Fruit fly (Drosophila melanogaster) whole organism, embryonic: Measurements from ENCODE around the gene CG31883.
A peak's percentile ranks its signal among the peaks of the same experiment; 100 is the strongest.

Experiments used
- CG12744 ChIP-seq: fragments of 200-800 bp; sonication (Bioruptor generic); optimal IDR thresholded peaks from 2 replicates; lab custom pipeline; 2016; ENCODE audit warnings: missing biosample characterization, missing genetic modification characterization
- CG12942 ChIP-seq: fragments of 200-800 bp; sonication (Bioruptor generic); optimal IDR thresholded peaks from 3 replicates; lab custom pipeline; 2016; ENCODE audit warnings: missing biosample characterization, missing genetic modification characterization
- CG13287 ChIP-seq: fragments of 200-800 bp; sonication (Bioruptor generic); IDR thresholded peaks from 2 replicates; pipeline ENCODE4 v1.3.6; 2022; ENCODE audit warnings: missing biosample characterization, missing genetic modification characterization; ENCODE audit not compliant: partially characterized antibody
- CG13894 ChIP-seq: fragments of 200-800 bp; sonication (Bioruptor generic); optimal IDR thresholded peaks from 3 replicates; lab custom pipeline; 2018; ENCODE audit warnings: missing biosample characterization, mild to moderate bottlenecking, missing genetic modification characterization, moderate library complexity
- CG14014 ChIP-seq: fragments of 200-800 bp; sonication (Bioruptor generic); IDR thresholded peaks from 2 replicates; pipeline ENCODE4 v1.3.6; 2022; ENCODE audit warnings: missing biosample characterization, missing genetic modification characterization
- CG14860 ChIP-seq: fragments of 200-800 bp; sonication (Bioruptor generic); IDR thresholded peaks from 3 replicates; pipeline ENCODE4 v1.3.6; 2022; ENCODE audit warnings: missing biosample characterization, missing genetic modification characterization; ENCODE audit not compliant: partially characterized antibody
- CG15269 ChIP-seq: fragments of 200-800 bp; sonication (Bioruptor generic); optimal IDR thresholded peaks from 2 replicates; lab custom pipeline; 2018; ENCODE audit warnings: missing biosample characterization, mild to moderate bottlenecking, missing genetic modification characterization, moderate library complexity
- CG15696 ChIP-seq: fragments of 200-800 bp; sonication (Bioruptor generic); optimal IDR thresholded peaks from 2 replicates; lab custom pipeline; 2019; ENCODE audit warnings: missing biosample characterization, mild to moderate bottlenecking, missing genetic modification characterization, moderate library complexity
- CG1603 ChIP-seq: fragments of 200-800 bp; sonication (Bioruptor generic); optimal IDR thresholded peaks from 2 replicates; lab custom pipeline; 2019; ENCODE audit warnings: missing biosample characterization, mild to moderate bottlenecking, missing genetic modification characterization, moderate library complexity
- CG17385 ChIP-seq: fragments of 200-800 bp; sonication (Bioruptor generic); optimal IDR thresholded peaks from 3 replicates; lab custom pipeline; 2018; ENCODE audit warnings: missing biosample characterization, mild to moderate bottlenecking, missing genetic modification characterization
- CG17802 ChIP-seq: fragments of 200-800 bp; sonication (Bioruptor generic); optimal IDR thresholded peaks from 2 replicates; lab custom pipeline; 2018; ENCODE audit warnings: missing biosample characterization, mild to moderate bottlenecking, missing genetic modification characterization, moderate library complexity
- CG2116 ChIP-seq: fragments of 200-800 bp; sonication (Bioruptor generic); optimal IDR thresholded peaks from 3 replicates; lab custom pipeline; 2018; ENCODE audit warnings: missing biosample characterization, mild to moderate bottlenecking, missing genetic modification characterization
- CG2120 ChIP-seq: fragments of 200-800 bp; sonication (Bioruptor generic); optimal IDR thresholded peaks from 3 replicates; lab custom pipeline; 2016; ENCODE audit warnings: missing biosample characterization, missing genetic modification characterization
- CG30431 ChIP-seq: fragments of 200-800 bp; sonication (Bioruptor generic); optimal IDR thresholded peaks from 2 replicates; lab custom pipeline; 2017; ENCODE audit warnings: missing biosample characterization, missing genetic modification characterization
- CG31224 ChIP-seq: fragments of 200-800 bp; sonication (Bioruptor generic); IDR thresholded peaks from 2 replicates; pipeline ENCODE4 v1.3.6; 2022; ENCODE audit warnings: missing biosample characterization, missing genetic modification characterization
- CG3163 ChIP-seq: fragments of 200-800 bp; sonication (Bioruptor generic); optimal IDR thresholded peaks from 3 replicates; lab custom pipeline; 2016; ENCODE audit warnings: missing biosample characterization, missing genetic modification characterization
- CG34422 ChIP-seq: fragments of 200-800 bp; sonication (Bioruptor generic); IDR thresholded peaks from 3 replicates; pipeline ENCODE4 v1.3.6; 2022; ENCODE audit warnings: missing biosample characterization, missing genetic modification characterization
- CG3726 ChIP-seq: fragments of 200-800 bp; sonication (Bioruptor generic); IDR thresholded peaks from 3 replicates; pipeline ENCODE4, ENCODE4 v1.3.6; 2022; ENCODE audit warnings: missing biosample characterization, missing genetic modification characterization
- CG4404 ChIP-seq: fragments of 200-800 bp; sonication (Bioruptor generic); IDR thresholded peaks from 2 replicates; pipeline ENCODE4 v1.3.6; 2022; ENCODE audit warnings: missing biosample characterization, missing genetic modification characterization
- CG4820 ChIP-seq: fragments of 200-800 bp; sonication (Bioruptor generic); optimal IDR thresholded peaks from 3 replicates; lab custom pipeline; 2016; ENCODE audit warnings: missing biosample characterization, missing genetic modification characterization
- CG6175 ChIP-seq: fragments of 200-800 bp; sonication (Bioruptor generic); IDR thresholded peaks from 3 replicates; pipeline ENCODE4 v1.3.6; 2022; ENCODE audit warnings: missing biosample characterization, missing genetic modification characterization
- CG6272 ChIP-seq: fragments of 200-800 bp; sonication (Bioruptor generic); IDR thresholded peaks from 2 replicates; pipeline ENCODE4 v1.3.6; 2022; ENCODE audit warnings: missing biosample characterization, missing genetic modification characterization
- CG6765 ChIP-seq: fragments of 200-800 bp; sonication (Bioruptor generic); optimal IDR thresholded peaks from 3 replicates; lab custom pipeline; 2017; ENCODE audit warnings: missing biosample characterization, mild to moderate bottlenecking, missing genetic modification characterization
- CG7271 ChIP-seq: fragments of 200-800 bp; sonication (Bioruptor generic); optimal IDR thresholded peaks from 2 replicates; lab custom pipeline; 2018; ENCODE audit warnings: missing biosample characterization, mild to moderate bottlenecking, missing genetic modification characterization, moderate library complexity
- CG7839 ChIP-seq: fragments of 200-800 bp; sonication (Bioruptor generic); optimal IDR thresholded peaks from 3 replicates; lab custom pipeline; 2018; ENCODE audit warnings: missing biosample characterization, mild to moderate bottlenecking, missing genetic modification characterization, moderate library complexity
- CG8388 ChIP-seq: fragments of 200-800 bp; sonication (Bioruptor generic); optimal IDR thresholded peaks from 2 replicates; lab custom pipeline; 2019; ENCODE audit warnings: missing biosample characterization, mild to moderate bottlenecking, missing genetic modification characterization, moderate library complexity
- CG8944 ChIP-seq: fragments of 200-800 bp; sonication (Bioruptor generic); optimal IDR thresholded peaks from 3 replicates; lab custom pipeline; 2016; ENCODE audit warnings: missing biosample characterization, missing genetic modification characterization
- CG9215 ChIP-seq: fragments of 200-800 bp; sonication (Bioruptor generic); IDR thresholded peaks from 2 replicates; pipeline ENCODE4 v1.3.6; 2022; ENCODE audit warnings: missing biosample characterization, missing genetic modification characterization
- CHES-1-like ChIP-seq: fragments of 200-800 bp; sonication (Bioruptor generic); optimal IDR thresholded peaks from 2 replicates; lab custom pipeline; 2016; ENCODE audit warnings: missing biosample characterization, missing genetic modification characterization
- Chrac-16 ChIP-seq: fragments of 200-800 bp; sonication (Bioruptor generic); optimal IDR thresholded peaks from 3 replicates; lab custom pipeline; 2016; ENCODE audit warnings: missing biosample characterization, missing genetic modification characterization
- Ets97D ChIP-seq: fragments of 200-800 bp; sonication (Bioruptor generic); optimal IDR thresholded peaks from 3 replicates; lab custom pipeline; 2016; ENCODE audit warnings: missing biosample characterization, missing genetic modification characterization
- HLH4C ChIP-seq: fragments of 200-800 bp; sonication (Bioruptor generic); IDR thresholded peaks from 3 replicates; pipeline ENCODE4 v1.3.6; 2022; ENCODE audit warnings: missing biosample characterization, missing genetic modification characterization; ENCODE audit not compliant: partially characterized antibody
- Hand ChIP-seq: fragments of 200-800 bp; sonication (Bioruptor generic); optimal IDR thresholded peaks from 2 replicates; lab custom pipeline; 2017; ENCODE audit warnings: mild to moderate bottlenecking, missing biosample characterization, missing genetic modification reagents, missing genetic modification characterization
- NC2β ChIP-seq: fragments of 200-800 bp; sonication (Bioruptor generic); optimal IDR thresholded peaks from 2 replicates; lab custom pipeline; 2016; ENCODE audit warnings: missing biosample characterization, missing genetic modification characterization
- Ptx1 ChIP-seq: fragments of 200-800 bp; sonication (Bioruptor generic); IDR thresholded peaks from 2 replicates; pipeline ENCODE4 v1.3.6; 2022; ENCODE audit warnings: missing biosample characterization, missing genetic modification characterization
- Sox102F ChIP-seq: fragments of 200-800 bp; sonication (Bioruptor generic); optimal IDR thresholded peaks from 2 replicates; lab custom pipeline; 2018; ENCODE audit warnings: missing biosample characterization, mild to moderate bottlenecking, missing genetic modification characterization, moderate library complexity
- Taf1 ChIP-seq: fragments of 200-800 bp; sonication (Bioruptor generic); IDR thresholded peaks from 2 replicates; pipeline ENCODE4 v1.3.6; 2022; ENCODE audit warnings: missing biosample characterization, missing genetic modification characterization
- Xbp1 ChIP-seq: fragments of 200-800 bp; sonication (Bioruptor generic); optimal IDR thresholded peaks from 3 replicates; lab custom pipeline; 2016; ENCODE audit warnings: missing biosample characterization, mild to moderate bottlenecking, missing genetic modification characterization
- al ChIP-seq: fragments of 200-800 bp; sonication (Bioruptor generic); IDR thresholded peaks from 2 replicates; pipeline ENCODE4 v1.3.6; 2022; ENCODE audit warnings: missing biosample characterization, missing genetic modification characterization
- ap ChIP-seq: fragments of 200-800 bp; sonication (Bioruptor generic); IDR thresholded peaks from 2 replicates; pipeline ENCODE4 v1.3.6; 2022; ENCODE audit warnings: missing biosample characterization, missing genetic modification characterization
- cas ChIP-seq: fragments of 200-800 bp; sonication (Bioruptor generic); IDR thresholded peaks from 2 replicates; pipeline ENCODE4 v1.3.6; 2022; ENCODE audit warnings: missing biosample characterization, missing genetic modification characterization
- ham ChIP-seq: fragments of 200-800 bp; sonication (Bioruptor generic); IDR thresholded peaks from 2 replicates; pipeline ENCODE4 v1.3.6; 2022; ENCODE audit warnings: missing biosample characterization, missing genetic modification characterization
- nerfin-1 ChIP-seq: fragments of 200-800 bp; sonication (Bioruptor generic); optimal IDR thresholded peaks from 3 replicates; lab custom pipeline; 2019; ENCODE audit warnings: missing biosample characterization, mild to moderate bottlenecking, missing genetic modification characterization, moderate library complexity
- oc ChIP-seq: fragments of 200-800 bp; sonication (Bioruptor generic); optimal IDR thresholded peaks from 2 replicates; lab custom pipeline; 2018; ENCODE audit warnings: missing biosample characterization, mild to moderate bottlenecking, missing genetic modification characterization, moderate library complexity
- pb ChIP-seq: fragments of 200-800 bp; sonication (Bioruptor generic); optimal IDR thresholded peaks from 3 replicates; lab custom pipeline; 2016; ENCODE audit warnings: missing biosample characterization, missing genetic modification characterization
- repo ChIP-seq: fragments of 200-800 bp; sonication (Bioruptor generic); optimal IDR thresholded peaks from 2 replicates; lab custom pipeline; 2016; ENCODE audit warnings: missing biosample characterization, missing genetic modification characterization
- ro ChIP-seq: fragments of 200-800 bp; sonication (Bioruptor generic); IDR thresholded peaks from 2 replicates; pipeline ENCODE4 v1.3.6; 2022; ENCODE audit warnings: missing biosample characterization, missing genetic modification characterization
- schlank ChIP-seq: fragments of 200-800 bp; sonication (Bioruptor generic); optimal IDR thresholded peaks from 2 replicates; lab custom pipeline; 2018; ENCODE audit warnings: missing biosample characterization, mild to moderate bottlenecking, missing genetic modification characterization
- sd ChIP-seq: fragments of 200-800 bp; sonication (Bioruptor generic); optimal IDR thresholded peaks from 3 replicates; lab custom pipeline; 2018; ENCODE audit warnings: missing biosample characterization, mild to moderate bottlenecking, missing genetic modification characterization, moderate library complexity
- trh ChIP-seq: fragments of 200-800 bp; sonication (Bioruptor generic); optimal IDR thresholded peaks from 2 replicates; lab custom pipeline; 2016; ENCODE audit warnings: missing biosample characterization, missing genetic modification characterization

CG31883 gene

dm6 chr2L:9494663-9495417, 33.5 kb upstream of the CG31883 start, which contains the start of gene Gdi (continued):
- TF ChIP-seq CG6765 (GFP tag; lab: Kevin White, UChicago) (no peak), CG7271 (tag; lab: Kevin White, UChicago) (no peak), al (GFP tag; lab: Robert Waterston, UW) (no peak), CG13894 (peak; percentile 13), CG2120 (GFP tag; lab: Kevin White, UChicago) (peak; percentile 47), sd (no peak), CG7839 (peak; percentile 25), CG15269 (peak; percentile 13), Ptx1 (GFP tag; lab: Robert Waterston, UW) (no peak), CHES-1-like (peak; percentile 19), CG1603 (tag; lab: Kevin White, UChicago) (peak; percentile 65), oc (no peak), Sox102F (GFP tag; lab: Kevin White, UChicago) (peak; percentile 23), CG14014 (GFP tag; lab: Robert Waterston, UW) (peak; percentile 26; the same call in 1 of the 2 replicates), CG3726 (GFP tag; lab: Robert Waterston, UW) (no peak), CG3163 (GFP tag; lab: Kevin White, UChicago) (no peak), CG9215 (GFP tag; lab: Robert Waterston, UW) (0 out of 2 replicates have a peak, but pooled peaks have one; percentile 15), HLH4C (GFP tag; lab: Robert Waterston, UW) (peak; percentile 28; the same call in 1 of the 3 replicates), ap (GFP tag; lab: Robert Waterston, UW) (no peak), ham (GFP tag; lab: Robert Waterston, UW) (no peak), ro (no peak), trh (GFP tag; lab: Kevin White, UChicago) (no peak), CG6272 (GFP tag; lab: Robert Waterston, UW) (no peak), cas (GFP tag; lab: Robert Waterston, UW) (no peak), CG12942 (no peak), CG34422 (no peak), CG2116 (GFP tag; lab: Kevin White, UChicago) (peak; percentile 95), repo (GFP tag; lab: Kevin White, UChicago) (no peak), CG31224 (GFP tag; lab: Robert Waterston, UW) (no peak), CG14860 (GFP tag; lab: Robert Waterston, UW) (no peak), CG4820 (no peak), CG4404 (GFP tag; lab: Robert Waterston, UW) (no peak), CG30431 (no peak), nerfin-1 (no peak), CG6175 (GFP tag; lab: Robert Waterston, UW) (no peak), Chrac-16 (GFP tag; lab: Kevin White, UChicago) (peak; percentile 18), schlank (tag; lab: Kevin White, UChicago) (no peak), Taf1 (no peak), NC2β (GFP tag; lab: Kevin White, UChicago) (peak; percentile 1), CG15696 (tag; lab: Kevin White, UChicago) (peak; percentile 1), pb (GFP tag; lab: Kevin White, UChicago) (no peak), CG12744 (GFP tag; lab: Kevin White, UChicago) (no peak), CG17385 (GFP tag; lab: Kevin White, UChicago) (no peak), Ets97D (GFP tag; lab: Kevin White, UChicago) (peak; percentile 21), Xbp1 (GFP tag; lab: Kevin White, UChicago) (peak; percentile 39), Hand (no peak), CG8944 (GFP tag; lab: Kevin White, UChicago) (peak; percentile 40), CG13287 (GFP tag; lab: Robert Waterston, UW) (peak; percentile 44; the same call in 1 of the 2 replicates), CG17802 (tag; lab: Kevin White, UChicago) (no peak), CG8388 (GFP tag; lab: Kevin White, UChicago) (no peak)
